Worm (Caenorhabditis elegans): Measurements from ENCODE around the gene ttr-54.

The ttr-54 gene

ce11 chrIV:10115142-10115541 is 40.4 kb upstream of the ttr-54 start, which contains the start of gene C04G2.10:
Gene C04G2.10, plus strand, starts transcription at chrIV:10115442.
- TF ChIP-seq zag-1 (tag; optimal IDR thresholded peaks at IDR 0.05) (no peak), pha-4 (tag; optimal IDR thresholded peaks at IDR 0.05) (no peak), aly-2 (tag; optimal IDR thresholded peaks at IDR 0.05) (no peak), mml-1 (tag; optimal IDR thresholded peaks at IDR 0.05) (no peak), nfya-1 (tag; optimal IDR thresholded peaks at IDR 0.05; ENCODE audit: insufficient read depth) (no peak), snpc-4 (tag; optimal IDR thresholded peaks at IDR 0.05) (no peak), nhr-77 (tag; optimal IDR thresholded peaks at IDR 0.05) (no peak), nhr-43 (tag; optimal IDR thresholded peaks at IDR 0.05; ENCODE audit: poor library complexity, severe bottlenecking) (no peak), elt-1 (tag; optimal IDR thresholded peaks at IDR 0.05) (no peak), ceh-9 (tag; optimal IDR thresholded peaks at IDR 0.05) (no peak), ZK546.5 (tag; optimal IDR thresholded peaks at IDR 0.05) (no peak), unc-39 (tag; optimal IDR thresholded peaks at IDR 0.05) (no peak)

- TF ChIP-seq nhr-12 (tag; optimal IDR thresholded peaks at IDR 0.05) = no peak
- no peak for TF ChIP-seq nhr-67 (tag; optimal IDR thresholded peaks at IDR 0.05)
- TF ChIP-seq lin-15B (tag; optimal IDR thresholded peaks at IDR 0.05) = no peak
- no peak for TF ChIP-seq aly-2 (tag; optimal IDR thresholded peaks at IDR 0.05)
- no peak for TF ChIP-seq fkh-2 (tag; optimal IDR thresholded peaks at IDR 0.05)
- TF ChIP-seq nhr-28 (tag; optimal IDR thresholded peaks at IDR 0.05) = no peak
- TF ChIP-seq tbx-2 (tag; optimal IDR thresholded peaks at IDR 0.05) = no peak
- TF ChIP-seq daf-12 (tag; optimal IDR thresholded peaks at IDR 0.05) = no peak
- no peak for TF ChIP-seq skn-1 (tag; optimal IDR thresholded peaks at IDR 0.05)
- TF ChIP-seq ztf-11 (tag; optimal IDR thresholded peaks at IDR 0.05) = no peak
- no peak for TF ChIP-seq zag-1 (tag; optimal IDR thresholded peaks at IDR 0.05)
- TF ChIP-seq ceh-82 (tag; optimal IDR thresholded peaks at IDR 0.05) = no peak
- no peak for TF ChIP-seq egl-27 (tag; optimal IDR thresholded peaks at IDR 0.05)
- TF ChIP-seq nhr-23 (tag; optimal IDR thresholded peaks at IDR 0.05) = no peak
Measured at ce11 chrIV:10116765-10117164, 38.8 kb upstream of the ttr-54 start.

ce11 chrIV:10122205-10122604 is 33.4 kb upstream of the ttr-54 start, which contains the start of gene irld-21:
Gene irld-21, minus strand, starts transcription at chrIV:10122305.
- no peak for TF ChIP-seq elt-3 (tag; optimal IDR thresholded peaks at IDR 0.05)
- no peak for TF ChIP-seq pha-4 (tag; optimal IDR thresholded peaks at IDR 0.05)
- TF ChIP-seq elt-2 (tag; optimal IDR thresholded peaks at IDR 0.05) = no peak
- TF ChIP-seq lin-39 (tag; optimal IDR thresholded peaks at IDR 0.05) = no peak
- TF ChIP-seq elt-1 (tag; optimal IDR thresholded peaks at IDR 0.05) = no peak
- no peak for TF ChIP-seq jun-1 (tag; optimal IDR thresholded peaks at IDR 0.05)
- TF ChIP-seq nhr-43 (tag; optimal IDR thresholded peaks at IDR 0.05; ENCODE audit: poor library complexity, severe bottlenecking) = no peak
- no peak for TF ChIP-seq zag-1 (tag; optimal IDR thresholded peaks at IDR 0.05)

- TF ChIP-seq egl-5 (tag; optimal IDR thresholded peaks at IDR 0.05) (no peak), ceh-82 (tag; optimal IDR thresholded peaks at IDR 0.05) (no peak), eor-1 (tag; optimal IDR thresholded peaks at IDR 0.05) (no peak), tbx-2 (tag; optimal IDR thresholded peaks at IDR 0.05) (no peak), jun-1 (tag; optimal IDR thresholded peaks at IDR 0.05) (no peak), nfya-1 (tag; optimal IDR thresholded peaks at IDR 0.05; ENCODE audit: insufficient read depth) (no peak), ceh-9 (tag; optimal IDR thresholded peaks at IDR 0.05) (no peak), pqm-1 (tag; optimal IDR thresholded peaks at IDR 0.05) (no peak), ceh-28 (tag; optimal IDR thresholded peaks at IDR 0.05) (no peak), elt-2 (tag; optimal IDR thresholded peaks at IDR 0.05) (no peak)
Measured at ce11 chrIV:10126544-10126943, 29.0 kb upstream of the ttr-54 start, which contains the start of gene ctf-18. Gene ctf-18, minus strand, starts transcription at chrIV:10126644.

- TF ChIP-seq nhr-25 (tag; optimal IDR thresholded peaks at IDR 0.05) (no peak), pha-4 (tag; optimal IDR thresholded peaks at IDR 0.05) (no peak), pqm-1 (tag; optimal IDR thresholded peaks at IDR 0.05) (no peak), ztf-11 (tag; optimal IDR thresholded peaks at IDR 0.05) (no peak), lin-39 (tag; optimal IDR thresholded peaks at IDR 0.05) (no peak), elt-2 (tag; optimal IDR thresholded peaks at IDR 0.05) (no peak), ceh-9 (tag; optimal IDR thresholded peaks at IDR 0.05) (no peak)
Measured at ce11 chrIV:10128446-10128845, 27.1 kb upstream of the ttr-54 start.
